Worm (Caenorhabditis elegans): Measurements from ENCODE around the gene col-143.

The col-143 gene

ce11 chrV:6810091-6810490 is 25.3 kb upstream of the col-143 start:
- peak; percentile 32 for TF ChIP-seq elt-2 (tag; optimal IDR thresholded peaks at IDR 0.05)
- no peak for TF ChIP-seq ceh-88 (GFP tag; IDR thresholded peaks at IDR 0.05)
- TF ChIP-seq ceh-8 (GFP tag; optimal IDR thresholded peaks at IDR 0.05) = no peak
- no peak for TF ChIP-seq nhr-47 (tag; optimal IDR thresholded peaks at IDR 0.05)
- TF ChIP-seq swsn-7 (tag; optimal IDR thresholded peaks at IDR 0.05) = no peak
- TF ChIP-seq fkh-10 (GFP tag; optimal IDR thresholded peaks at IDR 0.05) = no peak

- peak; percentile 50 for TF ChIP-seq tlp-1 (tag; optimal IDR thresholded peaks at IDR 0.05)
- TF ChIP-seq elt-2 (tag; optimal IDR thresholded peaks at IDR 0.05) = peak; percentile 77
- no peak for TF ChIP-seq irx-1 (tag; optimal IDR thresholded peaks at IDR 0.05)
Measured at ce11 chrV:6811863-6812262, 23.6 kb upstream of the col-143 start.

ce11 chrV:6813862-6814261 is 21.6 kb upstream of the col-143 start:
- TF ChIP-seq C34B4.2 (tag; optimal IDR thresholded peaks at IDR 0.05) = no peak
- no peak for TF ChIP-seq egl-27 (tag; optimal IDR thresholded peaks at IDR 0.05)
- no peak for TF ChIP-seq aha-1 (tag; optimal IDR thresholded peaks at IDR 0.05)
- no peak for TF ChIP-seq zip-4 (GFP tag; optimal IDR thresholded peaks at IDR 0.05)
- TF ChIP-seq lin-14 (GFP tag; optimal IDR thresholded peaks at IDR 0.05) = no peak
- TF ChIP-seq efl-1 (optimal IDR thresholded peaks at IDR 0.05) = no peak
- peak in 1 of 2 experiments; percentile 77 for TF ChIP-seq efl-1 (GFP tag; optimal IDR thresholded peaks at IDR 0.05 in 1 of 2)
- no peak for TF ChIP-seq pag-3 (tag; optimal IDR thresholded peaks at IDR 0.05; ENCODE audit: borderline replicate concordance, insufficient read depth)

ce11 chrV:6817184-6817583 is 18.3 kb upstream of the col-143 start, which contains the start of gene dmsr-14:
Gene dmsr-14 (minus strand): TSS chrV:6817284.
- TF ChIP-seq dsc-1 (tag; optimal IDR thresholded peaks at IDR 0.05) (no peak), nhr-71 (tag; optimal IDR thresholded peaks at IDR 0.05) (no peak), fkh-8 (tag; optimal IDR thresholded peaks at IDR 0.05) (peak; percentile 48), hlh-4 (tag; optimal IDR thresholded peaks at IDR 0.05) (peak; percentile 7), sox-4 (tag; optimal IDR thresholded peaks at IDR 0.05) (no peak)

- TF ChIP-seq swsn-7 (tag; optimal IDR thresholded peaks at IDR 0.05) (no peak), ztf-4 (tag; optimal IDR thresholded peaks at IDR 0.05) (no peak), lsy-2 (tag; optimal IDR thresholded peaks at IDR 0.05) (no peak), nhr-19 (GFP tag; conservative IDR thresholded peaks at IDR 0.05) (no peak), zip-4 (GFP tag; optimal IDR thresholded peaks at IDR 0.05) (no peak), hlh-17 (GFP tag; optimal IDR thresholded peaks at IDR 0.05; ENCODE audit: borderline replicate concordance) (no peak), lir-3 (tag; optimal IDR thresholded peaks at IDR 0.05; ENCODE audit: poor library complexity) (no peak), lin-15B (tag; optimal IDR thresholded peaks at IDR 0.05) (no peak), hlh-4 (tag; optimal IDR thresholded peaks at IDR 0.05) (no peak), unc-62 (GFP tag; optimal IDR thresholded peaks at IDR 0.05) (no peak)
Measured at ce11 chrV:6819812-6820211, 15.6 kb upstream of the col-143 start, which contains the start of gene dmsr-13. Gene dmsr-13 (minus strand): TSS chrV:6819912.

ce11 chrV:6821509-6821908 is 13.9 kb upstream of the col-143 start, which contains the start of gene T15B7.8:
Gene T15B7.8 (plus strand): TSS chrV:6821809.
- no peak for TF ChIP-seq zag-1 (tag; optimal IDR thresholded peaks at IDR 0.05)
- TF ChIP-seq vab-15 (tag; optimal IDR thresholded peaks at IDR 0.05) = no peak
- no peak for TF ChIP-seq snpc-4 (tag; optimal IDR thresholded peaks at IDR 0.05)
- TF ChIP-seq lin-39 (tag; optimal IDR thresholded peaks at IDR 0.05) = no peak
- no peak for TF ChIP-seq nhr-19 (GFP tag; conservative IDR thresholded peaks at IDR 0.05)
